Fruit fly (Drosophila melanogaster): ENCODE results near the gene Hrb87F.

DNA sequence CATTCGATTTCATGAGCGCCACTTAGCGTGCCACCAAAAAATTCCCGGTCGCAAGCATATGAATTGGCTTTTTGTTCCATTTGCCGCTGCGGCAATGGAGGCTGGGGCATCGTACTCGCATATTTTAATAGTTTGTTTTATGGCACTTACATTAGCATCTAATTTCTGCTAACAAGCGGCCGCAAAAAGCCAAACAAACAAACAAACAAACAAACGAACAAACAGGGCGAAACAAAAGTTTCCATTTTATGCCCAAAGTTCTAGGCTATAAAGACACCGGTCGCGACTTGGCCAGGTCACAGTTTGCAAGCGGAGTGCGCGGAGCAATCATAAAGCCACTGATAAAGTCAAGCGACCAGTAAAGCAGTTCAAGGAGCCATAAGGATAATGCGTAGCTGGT, 44.7 kb downstream of the Hrb87F start, which contains the start of gene CG9269:
- TF ChIP-seq CG8478 (optimal IDR thresholded peaks at IDR 0.05) (no peak), CTCF (optimal IDR thresholded peaks at IDR 0.05) (no peak)
